Fruit fly (Drosophila melanogaster): ENCODE results near the gene Decay.

dm6 chr3R:16541293-16541692 is 40.4 kb upstream of the Decay start:
- TF ChIP-seq Myc (optimal IDR thresholded peaks at IDR 0.05) = no peak
- no peak for TF ChIP-seq ttk (optimal IDR thresholded peaks at IDR 0.05)
- TF ChIP-seq insv (optimal IDR thresholded peaks at IDR 0.05) = no peak
- TF ChIP-seq psq (optimal IDR thresholded peaks at IDR 0.05) = no peak
- no peak for TF ChIP-seq h (optimal IDR thresholded peaks at IDR 0.05)

Data from Kc167 (cell line).